Fruit fly (Drosophila melanogaster) whole organism, embryonic: ENCODE measurements around the gene CG17562.
A peak's percentile ranks its signal among the peaks of the same experiment; 100 is the strongest.

Experiments
- Adf1 ChIP-seq: fragments of 200-800 bp; sonication (Bioruptor generic); IDR thresholded peaks from 2 replicates; pipeline ENCODE4 v1.3.6; 2022; ENCODE audit warnings: missing biosample characterization, missing genetic modification characterization
- BEAF-32 ChIP-seq: fragments of 200-800 bp; sonication (Bioruptor generic); optimal IDR thresholded peaks from 3 replicates; lab custom pipeline; 2017; ENCODE audit warnings: missing biosample characterization, missing genetic modification characterization, mild to moderate bottlenecking, moderate library complexity, missing genetic modification reagents
- CG1024 ChIP-seq: fragments of 200-800 bp; sonication (Bioruptor generic); IDR thresholded peaks from 2 replicates; pipeline ENCODE4 v1.3.6; 2022; ENCODE audit warnings: missing biosample characterization, missing genetic modification characterization
- CG10274 ChIP-seq: fragments of 200-800 bp; sonication (Bioruptor generic); optimal IDR thresholded peaks from 3 replicates; lab custom pipeline; 2017; ENCODE audit warnings: missing biosample characterization, mild to moderate bottlenecking, missing genetic modification characterization
- CG12299 ChIP-seq: fragments of 200-800 bp; sonication (Bioruptor generic); optimal IDR thresholded peaks from 2 replicates; lab custom pipeline; 2018; ENCODE audit warnings: missing biosample characterization, mild to moderate bottlenecking, missing genetic modification characterization
- CG12744 ChIP-seq: fragments of 200-800 bp; sonication (Bioruptor generic); optimal IDR thresholded peaks from 2 replicates; lab custom pipeline; 2016; ENCODE audit warnings: missing biosample characterization, missing genetic modification characterization
- CG14050 ChIP-seq: fragments of 200-800 bp; sonication (Bioruptor generic); IDR thresholded peaks from 3 replicates; pipeline ENCODE4 v1.3.6; 2022; ENCODE audit warnings: missing biosample characterization, missing genetic modification characterization
- CG15696 ChIP-seq: fragments of 200-800 bp; sonication (Bioruptor generic); optimal IDR thresholded peaks from 2 replicates; lab custom pipeline; 2019; ENCODE audit warnings: missing biosample characterization, mild to moderate bottlenecking, missing genetic modification characterization, moderate library complexity
- CG1602 ChIP-seq: fragments of 200-800 bp; sonication (Bioruptor generic); optimal IDR thresholded peaks from 3 replicates; lab custom pipeline; 2016; ENCODE audit warnings: missing biosample characterization, missing genetic modification characterization
- CG17186 ChIP-seq: fragments of 200-800 bp; sonication (Bioruptor generic); optimal IDR thresholded peaks from 3 replicates; lab custom pipeline; 2017; ENCODE audit warnings: missing biosample characterization, missing genetic modification reagents, missing genetic modification characterization
- CG17385 ChIP-seq: fragments of 200-800 bp; sonication (Bioruptor generic); optimal IDR thresholded peaks from 3 replicates; lab custom pipeline; 2018; ENCODE audit warnings: missing biosample characterization, mild to moderate bottlenecking, missing genetic modification characterization
- CG17829 ChIP-seq: fragments of 200-800 bp; optimal IDR thresholded peaks from 2 replicates; lab custom pipeline; 2019; ENCODE audit warnings: missing biosample characterization, mild to moderate bottlenecking, missing genetic modification characterization, moderate library complexity
- CG2120 ChIP-seq: fragments of 200-800 bp; sonication (Bioruptor generic); optimal IDR thresholded peaks from 3 replicates; lab custom pipeline; 2016; ENCODE audit warnings: missing biosample characterization, missing genetic modification characterization
- CG2678 ChIP-seq: fragments of 200-800 bp; sonication (Bioruptor generic); optimal IDR thresholded peaks from 3 replicates; lab custom pipeline; 2019; ENCODE audit warnings: missing biosample characterization, mild to moderate bottlenecking, missing genetic modification characterization, moderate library complexity
- CG2889 ChIP-seq: fragments of 200-800 bp; sonication (Bioruptor generic); IDR thresholded peaks from 3 replicates; pipeline ENCODE4 v1.3.6; 2022; ENCODE audit warnings: missing biosample characterization, missing genetic modification characterization
- CG34376 ChIP-seq: fragments of 200-800 bp; sonication (Bioruptor generic); optimal IDR thresholded peaks from 2 replicates; lab custom pipeline; 2018; ENCODE audit warnings: missing biosample characterization, mild to moderate bottlenecking, missing genetic modification characterization
- CG4707 ChIP-seq: fragments of 200-800 bp; sonication (Bioruptor generic); optimal IDR thresholded peaks from 2 replicates; lab custom pipeline; 2018; ENCODE audit warnings: missing biosample characterization, mild to moderate bottlenecking, missing genetic modification characterization, moderate library complexity
- CG6765 ChIP-seq: fragments of 200-800 bp; sonication (Bioruptor generic); optimal IDR thresholded peaks from 3 replicates; lab custom pipeline; 2017; ENCODE audit warnings: missing biosample characterization, mild to moderate bottlenecking, missing genetic modification characterization
- CG8359 ChIP-seq: fragments of 200-800 bp; sonication (Bioruptor generic); optimal IDR thresholded peaks from 2 replicates; lab custom pipeline; 2017; ENCODE audit warnings: missing biosample characterization, mild to moderate bottlenecking, missing genetic modification characterization, borderline replicate concordance
- CG8388 ChIP-seq: fragments of 200-800 bp; sonication (Bioruptor generic); optimal IDR thresholded peaks from 2 replicates; lab custom pipeline; 2019; ENCODE audit warnings: missing biosample characterization, mild to moderate bottlenecking, missing genetic modification characterization, moderate library complexity
- Dfd ChIP-seq, 2 experiments: fragments of >200 bp; optimal IDR thresholded peaks; 2 replicates each; lab custom pipeline; 2017; ENCODE audit warnings: missing biosample characterization in 2 of 2, missing genetic modification characterization in 2 of 2
- E2f1 ChIP-seq: fragments of 200-800 bp; sonication (Bioruptor generic); IDR thresholded peaks from 2 replicates; pipeline ENCODE4 v1.3.6; 2022; ENCODE audit warnings: missing biosample characterization, missing genetic modification characterization
- Elba2 ChIP-seq: fragments of 200-800 bp; sonication (Bioruptor generic); optimal IDR thresholded peaks from 3 replicates; lab custom pipeline; 2016; ENCODE audit warnings: missing biosample characterization, missing genetic modification characterization
- H2.0 ChIP-seq: fragments of 200-800 bp; sonication (Bioruptor generic); IDR thresholded peaks from 2 replicates; pipeline ENCODE4 v1.3.6; 2022; ENCODE audit warnings: missing biosample characterization, missing genetic modification characterization
- Hey ChIP-seq: fragments of 200-800 bp; sonication (Bioruptor generic); optimal IDR thresholded peaks from 3 replicates; lab custom pipeline; 2018; ENCODE audit warnings: missing biosample characterization, mild to moderate bottlenecking, missing genetic modification characterization
- Hr39 ChIP-seq: fragments of >200 bp; optimal IDR thresholded peaks from 2 replicates; lab custom pipeline; 2017
- Hsf ChIP-seq: fragments of 200-800 bp; sonication (Bioruptor generic); optimal IDR thresholded peaks from 3 replicates; lab custom pipeline; 2016; ENCODE audit warnings: missing biosample characterization, missing genetic modification characterization
- Kr ChIP-seq: fragments of 200-800 bp; sonication (Bioruptor generic); optimal IDR thresholded peaks from 2 replicates; lab custom pipeline; 2017; ENCODE audit warnings: missing biosample characterization, mild to moderate bottlenecking, missing genetic modification characterization
- Myb ChIP-seq: fragments of 200-800 bp; sonication (Bioruptor generic); optimal IDR thresholded peaks from 2 replicates; lab custom pipeline; 2016; ENCODE audit warnings: missing biosample characterization, missing genetic modification characterization
- NC2β ChIP-seq: fragments of 200-800 bp; sonication (Bioruptor generic); optimal IDR thresholded peaks from 2 replicates; lab custom pipeline; 2016; ENCODE audit warnings: missing biosample characterization, missing genetic modification characterization
- NFAT ChIP-seq: fragments of 200-800 bp; sonication (Bioruptor generic); IDR thresholded peaks from 2 replicates; pipeline ENCODE4 v1.3.6; 2022; ENCODE audit warnings: missing biosample characterization, missing genetic modification characterization
- Nf-YC ChIP-seq: fragments of 200-800 bp; optimal IDR thresholded peaks from 3 replicates; lab custom pipeline; 2019; ENCODE audit warnings: missing biosample characterization, mild to moderate bottlenecking, missing genetic modification characterization, moderate library complexity
- Optix ChIP-seq: fragments of 200-800 bp; sonication (Bioruptor generic); IDR thresholded peaks from 3 replicates; pipeline ENCODE4 v1.3.6; 2022; ENCODE audit warnings: missing biosample characterization, missing genetic modification characterization
- PHDP ChIP-seq: fragments of 200-800 bp; sonication (Bioruptor generic); optimal IDR thresholded peaks from 3 replicates; lab custom pipeline; 2018; ENCODE audit warnings: missing biosample characterization, mild to moderate bottlenecking, missing genetic modification characterization, moderate library complexity
- Ptx1 ChIP-seq: fragments of 200-800 bp; sonication (Bioruptor generic); IDR thresholded peaks from 2 replicates; pipeline ENCODE4 v1.3.6; 2022; ENCODE audit warnings: missing biosample characterization, missing genetic modification characterization
- Sin3A ChIP-seq: fragments of >200 bp; optimal IDR thresholded peaks from 2 replicates; lab custom pipeline; 2018
- Sox102F ChIP-seq: fragments of 200-800 bp; sonication (Bioruptor generic); optimal IDR thresholded peaks from 2 replicates; lab custom pipeline; 2018; ENCODE audit warnings: missing biosample characterization, mild to moderate bottlenecking, missing genetic modification characterization, moderate library complexity
- Sry-δ ChIP-seq: fragments of 200-800 bp; sonication (Bioruptor generic); optimal IDR thresholded peaks from 2 replicates; lab custom pipeline; 2016; ENCODE audit warnings: missing biosample characterization, missing genetic modification characterization
- Taf1 ChIP-seq: fragments of 200-800 bp; sonication (Bioruptor generic); IDR thresholded peaks from 2 replicates; pipeline ENCODE4 v1.3.6; 2022; ENCODE audit warnings: missing biosample characterization, missing genetic modification characterization
- dan ChIP-seq: fragments of 200-800 bp; sonication (Bioruptor generic); IDR thresholded peaks from 2 replicates; pipeline ENCODE4 v1.3.6; 2022; ENCODE audit warnings: missing biosample characterization, missing genetic modification characterization
- dmrt99B ChIP-seq: fragments of 200-800 bp; sonication (Bioruptor generic); optimal IDR thresholded peaks from 2 replicates; lab custom pipeline; 2018; ENCODE audit warnings: missing biosample characterization, mild to moderate bottlenecking, missing genetic modification characterization, moderate library complexity
- dysf ChIP-seq: fragments of 200-800 bp; sonication (Bioruptor generic); IDR thresholded peaks from 3 replicates; pipeline ENCODE4 v1.3.6; 2022; ENCODE audit warnings: missing biosample characterization, missing genetic modification characterization
- gce ChIP-seq: fragments of 200-800 bp; sonication (Bioruptor generic); IDR thresholded peaks from 3 replicates; pipeline ENCODE4 v1.3.6; 2022; ENCODE audit warnings: missing biosample characterization, missing genetic modification characterization
- lilli ChIP-seq: fragments of 200-800 bp; sonication (Bioruptor generic); optimal IDR thresholded peaks from 3 replicates; lab custom pipeline; 2016; ENCODE audit warnings: missing biosample characterization, missing genetic modification characterization
- mam ChIP-seq: fragments of 200-800 bp; sonication (Bioruptor generic); optimal IDR thresholded peaks from 3 replicates; lab custom pipeline; 2016; ENCODE audit warnings: missing biosample characterization, missing genetic modification characterization
- pan ChIP-seq, 4 experiments: fragments of >200 bp in 3 of 4; fragments of 200-800 bp in 1 of 4; sonication (Bioruptor generic) in 1 of 4; optimal IDR thresholded peaks in 3 of 4; IDR thresholded peaks in 1 of 4; 2 replicates each; pipeline versions ENCODE4 v1.3.6 to Lab custom; 2017 to 2022; ENCODE audit warnings: missing biosample characterization in 2 of 4, missing genetic modification characterization in 2 of 4, mixed read lengths in 1 of 4
- pnt ChIP-seq: fragments of 200-800 bp; sonication (Bioruptor generic); optimal IDR thresholded peaks from 3 replicates; lab custom pipeline; 2016; ENCODE audit warnings: missing biosample characterization, missing genetic modification characterization
- salm ChIP-seq: fragments of 200-800 bp; sonication (Bioruptor generic); optimal IDR thresholded peaks from 2 replicates; lab custom pipeline; 2018; ENCODE audit warnings: missing biosample characterization, mild to moderate bottlenecking, missing genetic modification characterization
- slp2 ChIP-seq: fragments of 200-800 bp; sonication (Bioruptor generic); optimal IDR thresholded peaks from 2 replicates; lab custom pipeline; 2016; ENCODE audit warnings: missing biosample characterization, missing genetic modification characterization

CG17562 gene

DNA sequence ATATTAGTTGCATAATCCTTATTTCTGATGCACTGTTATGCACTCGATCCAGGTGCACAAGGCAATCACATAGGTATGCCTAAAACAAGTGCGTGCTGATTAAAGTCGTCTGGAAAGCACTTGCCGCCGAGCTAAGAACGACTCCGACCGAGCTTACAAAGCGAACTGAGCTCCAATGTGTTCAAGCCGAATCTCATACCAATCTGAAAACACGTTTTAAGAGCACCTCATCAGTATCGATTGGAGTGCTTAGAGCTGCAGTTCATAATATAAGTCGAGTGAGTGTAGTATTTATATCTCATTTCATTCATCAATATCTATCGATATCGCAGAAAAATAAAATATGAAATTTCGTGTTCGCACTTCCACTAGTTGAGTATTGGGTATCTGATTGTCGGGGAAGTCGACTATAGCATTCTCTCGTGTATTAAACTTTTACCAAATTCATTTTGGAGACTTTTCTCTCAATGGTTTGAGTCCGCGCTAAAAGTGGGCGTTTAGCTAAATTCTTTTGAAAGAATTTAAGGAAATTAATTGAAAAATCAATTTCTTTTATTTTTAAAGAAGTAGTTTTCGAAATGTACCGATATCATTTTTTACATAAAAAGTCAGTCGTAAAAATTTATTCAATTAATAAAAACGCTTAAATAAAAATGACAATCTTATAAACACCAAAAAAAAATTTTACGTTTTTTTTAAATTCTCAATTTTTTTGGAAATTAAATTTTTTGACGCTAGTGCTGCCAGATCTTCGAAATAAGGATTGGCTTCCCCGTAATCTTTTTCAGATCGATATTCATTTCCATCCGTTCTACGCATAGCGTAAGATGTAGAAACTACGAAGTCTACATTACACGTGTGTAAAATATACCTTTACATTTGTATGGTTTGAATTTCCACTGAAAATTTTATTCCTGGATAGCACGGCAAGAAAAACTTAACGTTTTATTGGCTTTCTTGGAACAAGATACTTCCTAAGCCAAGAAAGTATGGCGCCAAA, 40.7 kb downstream of the CG17562 start, which contains the start of gene modSP (continued):
- TF ChIP-seq CG10274 (GFP tag; lab: Kevin White, UChicago) (peak; percentile 82), E2f1 (GFP tag; lab: Robert Waterston, UW) (no peak), CG17829 (peak; percentile 29), NFAT (0 out of 2 replicates have a peak, but pooled peaks have one; percentile 32), CG8388 (no peak), BEAF-32 (GFP tag; lab: Kevin White, UChicago) (peak; percentile 57), dan (no peak), CG15696 (peak; percentile 14), gce (GFP tag; lab: Robert Waterston, UW) (no peak), lilli (GFP tag; lab: Kevin White, UChicago) (peak; percentile 47), mam (GFP tag; lab: Kevin White, UChicago) (peak; percentile 66), Sox102F (GFP tag; lab: Kevin White, UChicago) (peak; percentile 35), Kr (GFP tag; lab: Kevin White, UChicago) (no peak), CG4707 (no peak), Dfd (GFP tag; optimal IDR thresholded peaks at IDR 0.05; lab: Kevin White, UChicago) (no peak), dysf (GFP tag; lab: Robert Waterston, UW) (peak; percentile 34; the same call in 1 of the 3 replicates), Adf1 (no peak), CG1024 (GFP tag; lab: Robert Waterston, UW) (no peak), PHDP (tag; lab: Kevin White, UChicago) (no peak), Hey (no peak), CG17186 (GFP tag; lab: Kevin White, UChicago) (no peak), Myb (GFP tag; lab: Kevin White, UChicago) (peak; percentile 40), CG12299 (peak; percentile 1), CG2678 (no peak), Nf-YC (no peak), CG2120 (GFP tag; lab: Kevin White, UChicago) (peak; percentile 72), pnt (GFP tag; lab: Kevin White, UChicago) (no peak), CG14050 (GFP tag; lab: Robert Waterston, UW) (no peak; the same call in 2 of the 3 replicates), CG1602 (GFP tag; lab: Kevin White, UChicago) (no peak), NC2β (GFP tag; lab: Kevin White, UChicago) (no peak), CG12744 (GFP tag; lab: Kevin White, UChicago) (peak; percentile 6), Hsf (no peak), Taf1 (GFP tag; lab: Robert Waterston, UW) (peak; percentile 38; the same call in 1 of the 2 replicates), H2.0 (GFP tag; lab: Robert Waterston, UW) (no peak), CG34376 (GFP tag; lab: Kevin White, UChicago) (no peak), CG6765 (GFP tag; lab: Kevin White, UChicago) (no peak), CG17385 (GFP tag; lab: Kevin White, UChicago) (no peak), pan (optimal IDR thresholded peaks at IDR 0.05; lab: Kevin White, UChicago) (no peak), pan (GFP tag; optimal IDR thresholded peaks at IDR 0.05 in 1 of 2, IDR thresholded peaks at IDR 0.05 in 1 of 2) (peak in 1 of 2 experiments; percentile 61), salm (tag; lab: Kevin White, UChicago) (no peak), Hr39 (no peak), Ptx1 (GFP tag; lab: Robert Waterston, UW) (peak; percentile 45; the same call in 1 of the 2 replicates), CG2889 (no peak), CG8359 (GFP tag; lab: Kevin White, UChicago) (no peak), Sry-δ (peak; percentile 49), slp2 (GFP tag; lab: Kevin White, UChicago) (peak; percentile 6), Optix (GFP tag; lab: Robert Waterston, UW) (peak; percentile 28; the same call in 1 of the 3 replicates), Elba2 (no peak), dmrt99B (no peak), Sin3A (lab: Kevin White, UChicago) (no peak)
